Fruit fly (Drosophila melanogaster): ENCODE results near the gene CG31145.
A peak's percentile ranks its signal among the peaks of the same experiment; 100 is the strongest.

Gene CG31145

dm6 chr3R:23652525-23653108 lies 16.8 kb downstream of the CG31145 start (continued):
- no peak for TF ChIP-seq CG2875 (GFP tag; optimal IDR thresholded peaks at IDR 0.05)
- TF ChIP-seq CG2889 (GFP tag; IDR thresholded peaks at IDR 0.05) = no peak
- TF ChIP-seq CG9797 (GFP tag; optimal IDR thresholded peaks at IDR 0.05) = no peak
- TF ChIP-seq CG32532 (GFP tag; IDR thresholded peaks at IDR 0.05) = peak; percentile 68; the same call in 1 of the 2 replicates
- peak; percentile 11 for TF ChIP-seq shn (GFP tag; optimal IDR thresholded peaks at IDR 0.05)
- TF ChIP-seq Nf-YB (GFP tag; optimal IDR thresholded peaks at IDR 0.05) = peak; percentile 27
- TF ChIP-seq CG15479 (GFP tag; optimal IDR thresholded peaks at IDR 0.05) = no peak
- TF ChIP-seq BtbVII (GFP tag; optimal IDR thresholded peaks at IDR 0.05) = peak; percentile 85
- TF ChIP-seq HLH4C (GFP tag; IDR thresholded peaks at IDR 0.05; ENCODE audit: partially characterized antibody) = no peak
- no peak for TF ChIP-seq hbn (GFP tag; IDR thresholded peaks at IDR 0.05; ENCODE audit: partially characterized antibody)
- no peak for TF ChIP-seq stwl (tag; optimal IDR thresholded peaks at IDR 0.05)
- TF ChIP-seq CG17186 (GFP tag; optimal IDR thresholded peaks at IDR 0.05) = no peak
- TF ChIP-seq CG13287 (GFP tag; IDR thresholded peaks at IDR 0.05; ENCODE audit: partially characterized antibody) = no peak
- peak; percentile 6 for TF ChIP-seq tio (GFP tag; optimal IDR thresholded peaks at IDR 0.05)
- peak; percentile 68; the same call in 1 of the 2 replicates for TF ChIP-seq ranshi (GFP tag; IDR thresholded peaks at IDR 0.05)
- no peak for TF ChIP-seq Aef1 (GFP tag; IDR thresholded peaks at IDR 0.05)
- no peak for TF ChIP-seq CG5953 (GFP tag; IDR thresholded peaks at IDR 0.05)
- no peak for TF ChIP-seq CG4282 (GFP tag; optimal IDR thresholded peaks at IDR 0.05)
- TF ChIP-seq Ptx1 (GFP tag; IDR thresholded peaks at IDR 0.05) = no peak
- no peak for TF ChIP-seq chinmo (GFP tag; IDR thresholded peaks at IDR 0.05; ENCODE audit: partially characterized antibody)
- TF ChIP-seq Rfx (GFP tag; IDR thresholded peaks at IDR 0.05) = peak; percentile 82
- TF ChIP-seq Ravus (GFP tag; IDR thresholded peaks at IDR 0.05) = no peak; the same call in 1 of the 2 replicates
- TF ChIP-seq CG8281 (tag; optimal IDR thresholded peaks at IDR 0.05) = peak; percentile 54
- TF ChIP-seq MBD-R2 (GFP tag; IDR thresholded peaks at IDR 0.05) = peak; percentile 34; the same call in 1 of the 2 replicates
- no peak for TF ChIP-seq lov (optimal IDR thresholded peaks at IDR 0.05)
- no peak for TF ChIP-seq lov (GFP tag; IDR thresholded peaks at IDR 0.05)
- TF ChIP-seq chif (GFP tag; optimal IDR thresholded peaks at IDR 0.05) = peak in 1 of 2 experiments; percentile 33
- TF ChIP-seq CG14014 (GFP tag; IDR thresholded peaks at IDR 0.05) = peak; percentile 69; the same call in 1 of the 2 replicates
- TF ChIP-seq ssp (GFP tag; IDR thresholded peaks at IDR 0.05) = no peak
- no peak for TF ChIP-seq CG10431 (GFP tag; optimal IDR thresholded peaks at IDR 0.05)
- peak; percentile 80 for TF ChIP-seq CG7987 (GFP tag; optimal IDR thresholded peaks at IDR 0.05)
- no peak for TF ChIP-seq CG7745 (tag; optimal IDR thresholded peaks at IDR 0.05)
- no peak for TF ChIP-seq sqz (GFP tag; optimal IDR thresholded peaks at IDR 0.05)
- peak; percentile 60 for TF ChIP-seq CG7839 (tag; optimal IDR thresholded peaks at IDR 0.05)
- TF ChIP-seq Jarid2 (GFP tag; optimal IDR thresholded peaks at IDR 0.05) = peak; percentile 41
- TF ChIP-seq Camta (GFP tag; optimal IDR thresholded peaks at IDR 0.05) = peak; percentile 31
- TF ChIP-seq GATAe (GFP tag; conservative IDR thresholded peaks at IDR 0.05) = no peak; the same call in 1 of the 2 replicates
- peak; percentile 53 for TF ChIP-seq fu2 (GFP tag; optimal IDR thresholded peaks at IDR 0.05)
- TF ChIP-seq CG6791 (GFP tag; IDR thresholded peaks at IDR 0.05; ENCODE audit: partially characterized antibody) = no peak
- no peak for TF ChIP-seq ara (GFP tag; IDR thresholded peaks at IDR 0.05)
- TF ChIP-seq eve (GFP tag; optimal IDR thresholded peaks at IDR 0.05) = no peak
- no peak for TF ChIP-seq Spps (tag; optimal IDR thresholded peaks at IDR 0.05)
- peak; percentile 71 for TF ChIP-seq CG7786 (GFP tag; optimal IDR thresholded peaks at IDR 0.05)
- peak; percentile 60 for TF ChIP-seq CHES-1-like (GFP tag; optimal IDR thresholded peaks at IDR 0.05)
- no peak for TF ChIP-seq twi (tag; optimal IDR thresholded peaks at IDR 0.05)
- TF ChIP-seq Stat92E (GFP tag; optimal IDR thresholded peaks at IDR 0.05) = no peak
- peak; percentile 61 for TF ChIP-seq Side (GFP tag; optimal IDR thresholded peaks at IDR 0.05)
- TF ChIP-seq E2f1 (GFP tag; IDR thresholded peaks at IDR 0.05) = peak; percentile 25; the same call in 1 of the 2 replicates
- TF ChIP-seq ERR (GFP tag; optimal IDR thresholded peaks at IDR 0.05) = peak; percentile 2
- TF ChIP-seq HLHmδ (GFP tag; optimal IDR thresholded peaks at IDR 0.05) = no peak

All from whole organism, embryonic.